Fruit fly (Drosophila melanogaster): ENCODE results near the gene PKD.
A peak's percentile ranks its signal among the peaks of the same experiment; 100 is the strongest.

Gene PKD

dm6 chr3R:18298298-18298899 is 15.8 kb downstream of the PKD start (continued):
- TF ChIP-seq vvl (GFP tag; IDR thresholded peaks at IDR 0.05), result no peak
- TF ChIP-seq CG12942 (GFP tag; optimal IDR thresholded peaks at IDR 0.05), result no peak
- TF ChIP-seq CG1603 (tag; optimal IDR thresholded peaks at IDR 0.05), result no peak
- no peak for TF ChIP-seq jing (GFP tag; optimal IDR thresholded peaks at IDR 0.05)
- TF ChIP-seq Hr39 (optimal IDR thresholded peaks at IDR 0.05), result no peak
- no peak for TF ChIP-seq CG31365 (tag; optimal IDR thresholded peaks at IDR 0.05)
- peak; percentile 2 for TF ChIP-seq CG18764 (GFP tag; optimal IDR thresholded peaks at IDR 0.05)
- peak; percentile 72 for TF ChIP-seq D (optimal IDR thresholded peaks at IDR 0.05)
- no peak for TF ChIP-seq D (GFP tag; optimal IDR thresholded peaks at IDR 0.05)
- TF ChIP-seq CG3995 (GFP tag; optimal IDR thresholded peaks at IDR 0.05), result no peak
- TF ChIP-seq CoRest (tag; optimal IDR thresholded peaks at IDR 0.05), result peak; percentile 6
- TF ChIP-seq tll (GFP tag; optimal IDR thresholded peaks at IDR 0.05), result peak in 1 of 2 experiments; percentile 57
- no peak for TF ChIP-seq Max (GFP tag; optimal IDR thresholded peaks at IDR 0.05)
- TF ChIP-seq chn (GFP tag; optimal IDR thresholded peaks at IDR 0.05), result peak; percentile 23
- peak; percentile 35 for TF ChIP-seq Side (GFP tag; optimal IDR thresholded peaks at IDR 0.05)
- TF ChIP-seq da (GFP tag; optimal IDR thresholded peaks at IDR 0.05), result peak; percentile 41
- peak; percentile 31 for TF ChIP-seq run (tag; optimal IDR thresholded peaks at IDR 0.05)
- no peak for TF ChIP-seq CG1792 (GFP tag; optimal IDR thresholded peaks at IDR 0.05)
- TF ChIP-seq CG1024 (GFP tag; IDR thresholded peaks at IDR 0.05), result no peak
- no peak for TF ChIP-seq Dad (GFP tag; optimal IDR thresholded peaks at IDR 0.05)
- no peak for TF ChIP-seq Doc3 (GFP tag; IDR thresholded peaks at IDR 0.05; ENCODE audit: partially characterized antibody)
- peak; percentile 18 for TF ChIP-seq pnt (GFP tag; optimal IDR thresholded peaks at IDR 0.05)
- no peak for TF ChIP-seq CG2202 (tag; optimal IDR thresholded peaks at IDR 0.05)
- TF ChIP-seq CG13775 (GFP tag; optimal IDR thresholded peaks at IDR 0.05), result no peak
- no peak for TF ChIP-seq Dip2 (GFP tag; IDR thresholded peaks at IDR 0.05)
- no peak for TF ChIP-seq CG13424 (tag; optimal IDR thresholded peaks at IDR 0.05)
- 0 out of 3 replicates have a peak, but pooled peaks have one; percentile 37 for TF ChIP-seq so (GFP tag; IDR thresholded peaks at IDR 0.05)
- TF ChIP-seq esg (GFP tag; conservative IDR thresholded peaks at IDR 0.05), result no peak
- no peak for TF ChIP-seq gro (GFP tag; optimal IDR thresholded peaks at IDR 0.05)
- TF ChIP-seq grn (GFP tag; optimal IDR thresholded peaks at IDR 0.05), result no peak
- no peak for TF ChIP-seq ara (GFP tag; IDR thresholded peaks at IDR 0.05)
- 0 out of 4 replicates have a peak, but pooled peaks have one; percentile 5 for TF ChIP-seq Dll (GFP tag; IDR thresholded peaks at IDR 0.05; ENCODE audit: partially characterized antibody)
- TF ChIP-seq MBD-R2 (GFP tag; IDR thresholded peaks at IDR 0.05), result no peak; the same call in 1 of the 2 replicates
- no peak for TF ChIP-seq CG15073 (GFP tag; optimal IDR thresholded peaks at IDR 0.05)
- TF ChIP-seq tup (GFP tag; optimal IDR thresholded peaks at IDR 0.05), result no peak
- TF ChIP-seq Eip74EF (GFP tag; optimal IDR thresholded peaks at IDR 0.05), result no peak
- TF ChIP-seq Hand (GFP tag; optimal IDR thresholded peaks at IDR 0.05), result no peak
- TF ChIP-seq Adf1 (GFP tag; IDR thresholded peaks at IDR 0.05), result peak; percentile 38; the same call in 1 of the 2 replicates
- no peak for TF ChIP-seq CG13287 (GFP tag; IDR thresholded peaks at IDR 0.05; ENCODE audit: partially characterized antibody)
- peak; percentile 94 for TF ChIP-seq cg (GFP tag; optimal IDR thresholded peaks at IDR 0.05)
- peak; percentile 17 for TF ChIP-seq Bteb2 (GFP tag; optimal IDR thresholded peaks at IDR 0.05)
- peak; percentile 43 for TF ChIP-seq ERR (GFP tag; optimal IDR thresholded peaks at IDR 0.05)
- no peak for TF ChIP-seq CG13624 (GFP tag; optimal IDR thresholded peaks at IDR 0.05)
- TF ChIP-seq nau (GFP tag; optimal IDR thresholded peaks at IDR 0.05), result no peak
- no peak for TF ChIP-seq CG8281 (tag; optimal IDR thresholded peaks at IDR 0.05)
- TF ChIP-seq CG11247 (GFP tag; IDR thresholded peaks at IDR 0.05), result no peak
- TF ChIP-seq lab (GFP tag; optimal IDR thresholded peaks at IDR 0.05), result no peak
- no peak for TF ChIP-seq vfl (GFP tag; optimal IDR thresholded peaks at IDR 0.05)
- TF ChIP-seq Jarid2 (GFP tag; optimal IDR thresholded peaks at IDR 0.05), result no peak
- peak; percentile 3 for TF ChIP-seq unpg (GFP tag; optimal IDR thresholded peaks at IDR 0.05)
- no peak for TF ChIP-seq CG4730 (GFP tag; IDR thresholded peaks at IDR 0.05)
